Worm (Caenorhabditis elegans) whole organism, young adult: ENCODE results near the gene gem-1.

ENCODE experiments used
- F52B5.7 ChIP-seq: sonication (generic microtip); optimal IDR thresholded peaks from 2 replicates; lab custom pipeline; 2016; ENCODE audit warnings: mild to moderate bottlenecking, missing genetic modification characterization, missing compliant biosample characterization
- cebp-1 ChIP-seq, 2 experiments: fragments of 200-800 bp in 1 of 2; sonication (Bioruptor generic) in 1 of 2; sonication (generic microtip) in 1 of 2; IDR thresholded peaks in 1 of 2; optimal IDR thresholded peaks in 1 of 2; 2 replicates each; pipeline versions ENCODE4 v1.3.6 to Lab custom; 2017 to 2022; ENCODE audit warnings: missing compliant biosample characterization in 2 of 2, missing genetic modification characterization in 2 of 2, mild to moderate bottlenecking in 1 of 2, missing genetic modification reagents in 1 of 2, moderate library complexity in 1 of 2
- gei-17 ChIP-seq: fragments of 200-800 bp; sonication (Bioruptor generic); optimal IDR thresholded peaks from 2 replicates; lab custom pipeline; 2018; ENCODE audit warnings: mild to moderate bottlenecking, missing genetic modification characterization, missing compliant biosample characterization
- let-607 ChIP-seq, 2 experiments: fragments of 200-800 bp in 1 of 2; sonication (Bioruptor generic) in 1 of 2; sonication (generic microtip) in 1 of 2; optimal IDR thresholded peaks; 2 replicates each; lab custom pipeline; 2016 to 2018; ENCODE audit warnings: mild to moderate bottlenecking in 2 of 2, missing compliant biosample characterization in 2 of 2, missing genetic modification characterization in 2 of 2, moderate library complexity in 2 of 2, missing genotype in 1 of 2
- lir-1 ChIP-seq: fragments of 200-800 bp; sonication (Bioruptor generic); conservative IDR thresholded peaks from 2 replicates; pipeline ENCODE4 v1.3.6; 2022; ENCODE audit warnings: missing genetic modification reagents, missing genetic modification characterization, missing compliant biosample characterization
- madf-3 ChIP-seq: fragments of 200-800 bp; sonication (Bioruptor generic); IDR thresholded peaks from 2 replicates; pipeline ENCODE4 v1.3.6; 2022; ENCODE audit warnings: missing genetic modification reagents, missing genetic modification characterization, missing compliant biosample characterization
- unc-62 ChIP-seq: fragments of 150-350 bp; optimal IDR thresholded peaks from 2 replicates; lab custom pipeline; 2014; ENCODE audit warnings: missing biosample characterization, missing genetic modification reagents, missing genetic modification characterization

DNA sequence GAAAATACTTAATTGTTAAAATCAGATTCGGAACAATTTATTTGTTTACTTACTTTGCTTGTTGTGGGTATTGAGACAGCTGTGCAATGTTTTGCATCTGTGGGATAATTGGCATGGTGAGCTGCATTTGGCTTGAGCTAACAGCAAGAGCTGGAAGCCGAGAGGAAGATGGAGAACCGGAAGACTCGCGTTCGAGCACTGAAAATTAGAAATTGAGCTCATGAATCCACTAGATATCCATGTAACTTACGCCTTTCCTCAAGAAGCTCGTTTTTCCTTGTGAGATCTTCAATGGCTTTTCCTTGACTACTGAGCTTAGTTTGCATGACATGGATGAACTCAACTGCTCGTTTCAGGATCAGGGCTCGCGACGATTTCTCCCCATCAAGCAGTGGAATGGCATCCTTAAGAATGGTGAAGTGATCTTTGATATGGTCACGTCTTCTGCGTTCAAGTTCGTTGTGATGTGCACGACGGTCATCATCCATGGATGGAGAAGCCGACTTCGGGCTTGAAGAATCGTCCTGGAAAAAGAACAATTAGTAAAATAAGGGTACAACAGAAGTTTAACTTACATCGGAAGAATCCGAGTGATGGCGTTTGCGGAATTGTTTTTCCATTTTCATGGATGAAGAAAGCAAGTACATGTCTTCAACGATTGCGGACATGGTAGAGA, 26.5 kb downstream of the gem-1 start:
- no peak for TF ChIP-seq lir-1 (GFP tag; lab: Robert Waterston, UW)
- TF ChIP-seq F52B5.7 = no peak
- TF ChIP-seq cebp-1 (GFP tag; IDR thresholded peaks at IDR 0.05; lab: Robert Waterston, UW) = no peak
- no peak for TF ChIP-seq cebp-1 (tag; optimal IDR thresholded peaks at IDR 0.05; lab: Kevin White, UChicago)
- no peak for TF ChIP-seq unc-62 (GFP tag; lab: Kevin White, UChicago)
- no peak for TF ChIP-seq gei-17 (GFP tag; lab: Kevin White, UChicago)
- no peak for TF ChIP-seq let-607 (tag; optimal IDR thresholded peaks at IDR 0.05; lab: Kevin White, UChicago)
- no peak for TF ChIP-seq madf-3 (GFP tag; lab: Robert Waterston, UW)
